Fruit fly (Drosophila melanogaster) whole organism, embryonic: ENCODE measurements around the gene corto.

Experiments used
- ATbp ChIP-seq: fragments of 200-800 bp; sonication (Bioruptor generic); optimal IDR thresholded peaks from 2 replicates; lab custom pipeline; 2017; ENCODE audit warnings: missing biosample characterization, mild to moderate bottlenecking, missing genetic modification characterization, missing genetic modification reagents
- Adf1 ChIP-seq: fragments of 200-800 bp; sonication (Bioruptor generic); IDR thresholded peaks from 2 replicates; pipeline ENCODE4 v1.3.6; 2022; ENCODE audit warnings: missing biosample characterization, missing genetic modification characterization
- CG10209 ChIP-seq: fragments of 200-800 bp; sonication (Bioruptor generic); optimal IDR thresholded peaks from 3 replicates; lab custom pipeline; 2017; ENCODE audit warnings: missing biosample characterization, mild to moderate bottlenecking, missing genetic modification characterization, missing genetic modification reagents
- CG10431 ChIP-seq: fragments of 200-800 bp; sonication (Bioruptor generic); optimal IDR thresholded peaks from 3 replicates; lab custom pipeline; 2018; ENCODE audit warnings: missing biosample characterization, mild to moderate bottlenecking, missing genetic modification characterization
- CG10462 ChIP-seq: fragments of 200-800 bp; sonication (Bioruptor generic); optimal IDR thresholded peaks from 2 replicates; lab custom pipeline; 2016; ENCODE audit warnings: missing biosample characterization, missing genetic modification characterization
- CG10654 ChIP-seq: fragments of 200-800 bp; sonication (Bioruptor generic); optimal IDR thresholded peaks from 2 replicates; lab custom pipeline; 2016; ENCODE audit warnings: missing biosample characterization, missing genetic modification characterization
- CG10959 ChIP-seq: fragments of 200-800 bp; sonication (Bioruptor generic); IDR thresholded peaks from 2 replicates; pipeline ENCODE4 v1.3.6; 2022; ENCODE audit warnings: missing biosample characterization, missing genetic modification characterization
- CG11093 ChIP-seq: fragments of 200-800 bp; sonication (Bioruptor generic); IDR thresholded peaks from 3 replicates; pipeline ENCODE4 v1.3.6; 2022; ENCODE audit warnings: missing biosample characterization, missing genetic modification characterization
- CG12071 ChIP-seq: fragments of 200-800 bp; sonication (Bioruptor generic); optimal IDR thresholded peaks from 3 replicates; lab custom pipeline; 2018; ENCODE audit warnings: missing biosample characterization, mild to moderate bottlenecking, missing genetic modification characterization
- CG1233 ChIP-seq: fragments of 200-800 bp; sonication (Bioruptor generic); optimal IDR thresholded peaks from 4 replicates; lab custom pipeline; 2018; ENCODE audit warnings: missing biosample characterization, mild to moderate bottlenecking, missing genetic modification characterization
- CG13424 ChIP-seq: fragments of 200-800 bp; sonication (Bioruptor generic); optimal IDR thresholded peaks from 2 replicates; lab custom pipeline; 2019; ENCODE audit warnings: missing biosample characterization, mild to moderate bottlenecking, missing genetic modification characterization, moderate library complexity
- CG1602 ChIP-seq: fragments of 200-800 bp; sonication (Bioruptor generic); optimal IDR thresholded peaks from 3 replicates; lab custom pipeline; 2016; ENCODE audit warnings: missing biosample characterization, missing genetic modification characterization
- CG18619 ChIP-seq: fragments of 200-800 bp; sonication (Bioruptor generic); optimal IDR thresholded peaks from 3 replicates; lab custom pipeline; 2017; ENCODE audit warnings: missing biosample characterization, mild to moderate bottlenecking, missing genetic modification characterization
- CG2712 ChIP-seq: fragments of 200-800 bp; optimal IDR thresholded peaks from 3 replicates; lab custom pipeline; 2019; ENCODE audit warnings: missing biosample characterization, mild to moderate bottlenecking, missing genetic modification characterization, moderate library complexity
- CG2889 ChIP-seq: fragments of 200-800 bp; sonication (Bioruptor generic); IDR thresholded peaks from 3 replicates; pipeline ENCODE4 v1.3.6; 2022; ENCODE audit warnings: missing biosample characterization, missing genetic modification characterization
- CG31224 ChIP-seq: fragments of 200-800 bp; sonication (Bioruptor generic); IDR thresholded peaks from 2 replicates; pipeline ENCODE4 v1.3.6; 2022; ENCODE audit warnings: missing biosample characterization, missing genetic modification characterization
- CG3163 ChIP-seq: fragments of 200-800 bp; sonication (Bioruptor generic); optimal IDR thresholded peaks from 3 replicates; lab custom pipeline; 2016; ENCODE audit warnings: missing biosample characterization, missing genetic modification characterization
- CG3995 ChIP-seq: fragments of 200-800 bp; sonication (Bioruptor generic); optimal IDR thresholded peaks from 3 replicates; lab custom pipeline; 2016; ENCODE audit warnings: missing biosample characterization, missing genetic modification characterization
- CG5953 ChIP-seq: fragments of 200-800 bp; sonication (Bioruptor generic); IDR thresholded peaks from 2 replicates; pipeline ENCODE4 v1.3.6; 2022; ENCODE audit warnings: missing biosample characterization, missing genetic modification characterization
- CG7271 ChIP-seq: fragments of 200-800 bp; sonication (Bioruptor generic); optimal IDR thresholded peaks from 2 replicates; lab custom pipeline; 2018; ENCODE audit warnings: missing biosample characterization, mild to moderate bottlenecking, missing genetic modification characterization, moderate library complexity
- CG9932 ChIP-seq: fragments of 200-800 bp; sonication (Bioruptor generic); IDR thresholded peaks from 2 replicates; pipeline ENCODE4 v1.3.6; 2022; ENCODE audit warnings: missing biosample characterization, missing genetic modification characterization
- E2f1 ChIP-seq: fragments of 200-800 bp; sonication (Bioruptor generic); IDR thresholded peaks from 2 replicates; pipeline ENCODE4 v1.3.6; 2022; ENCODE audit warnings: missing biosample characterization, missing genetic modification characterization
- Hr78 ChIP-seq, 2 experiments: fragments of 200-800 bp in 1 of 2; fragments of >200 bp in 1 of 2; sonication (Bioruptor generic) in 1 of 2; optimal IDR thresholded peaks; 2 replicates each; lab custom pipeline; 2017 to 2019; ENCODE audit warnings: missing biosample characterization in 2 of 2, missing genetic modification characterization in 2 of 2, mild to moderate bottlenecking in 1 of 2, moderate library complexity in 1 of 2
- Oli ChIP-seq: fragments of 200-800 bp; sonication (Bioruptor generic); optimal IDR thresholded peaks from 2 replicates; lab custom pipeline; 2018; ENCODE audit warnings: missing biosample characterization, mild to moderate bottlenecking, missing genetic modification characterization, moderate library complexity
- Side ChIP-seq: fragments of 200-800 bp; sonication (Bioruptor generic); optimal IDR thresholded peaks from 2 replicates; lab custom pipeline; 2016; ENCODE audit warnings: missing biosample characterization, missing genetic modification characterization
- Six4 ChIP-seq: fragments of 200-800 bp; sonication (Bioruptor generic); optimal IDR thresholded peaks from 2 replicates; lab custom pipeline; 2016; ENCODE audit warnings: missing biosample characterization, missing genetic modification characterization
- ara ChIP-seq: fragments of 200-800 bp; sonication (Bioruptor generic); IDR thresholded peaks from 2 replicates; pipeline ENCODE4 v1.3.6; 2022; ENCODE audit warnings: missing biosample characterization, missing genetic modification characterization
- bcd ChIP-seq: fragments of 200-800 bp; sonication (Bioruptor generic); optimal IDR thresholded peaks from 2 replicates; lab custom pipeline; 2017; ENCODE audit warnings: missing biosample characterization, mild to moderate bottlenecking, missing genetic modification characterization
- bsh ChIP-seq, 2 experiments: fragments of 200-800 bp; sonication (Bioruptor generic); optimal IDR thresholded peaks; 2 replicates each; lab custom pipeline; 2017 to 2018; ENCODE audit warnings: mild to moderate bottlenecking in 2 of 2, missing biosample characterization in 2 of 2, missing genetic modification characterization in 2 of 2, moderate library complexity in 1 of 2
- btn ChIP-seq: fragments of 200-800 bp; sonication (Bioruptor generic); optimal IDR thresholded peaks from 2 replicates; lab custom pipeline; 2016; ENCODE audit warnings: missing biosample characterization, missing genetic modification characterization
- cas ChIP-seq: fragments of 200-800 bp; sonication (Bioruptor generic); IDR thresholded peaks from 2 replicates; pipeline ENCODE4 v1.3.6; 2022; ENCODE audit warnings: missing biosample characterization, missing genetic modification characterization
- cato ChIP-seq: fragments of 200-800 bp; sonication (Bioruptor generic); optimal IDR thresholded peaks from 2 replicates; lab custom pipeline; 2016; ENCODE audit warnings: missing biosample characterization, missing genetic modification characterization, borderline replicate concordance
- chm ChIP-seq: fragments of 200-800 bp; sonication (Bioruptor generic); IDR thresholded peaks from 2 replicates; pipeline ENCODE4 v1.3.6; 2022; ENCODE audit warnings: missing biosample characterization, missing genetic modification characterization
- crp ChIP-seq, 2 experiments: fragments of 200-800 bp; sonication (Bioruptor generic); optimal IDR thresholded peaks; 2 replicates in 1 of 2; 3 replicates in 1 of 2; lab custom pipeline; 2017; ENCODE audit warnings: missing biosample characterization in 2 of 2, missing genetic modification characterization in 2 of 2, mild to moderate bottlenecking in 1 of 2, moderate library complexity in 1 of 2
- dmrt11E ChIP-seq: fragments of 200-800 bp; sonication (Bioruptor generic); optimal IDR thresholded peaks from 3 replicates; lab custom pipeline; 2018; ENCODE audit warnings: missing biosample characterization, mild to moderate bottlenecking, missing genetic modification characterization, moderate library complexity
- exex ChIP-seq: fragments of 200-800 bp; sonication (Bioruptor generic); optimal IDR thresholded peaks from 4 replicates; lab custom pipeline; 2018; ENCODE audit warnings: missing biosample characterization, mild to moderate bottlenecking, missing genetic modification characterization, moderate library complexity
- fd96Cb ChIP-seq: fragments of 200-800 bp; sonication (Bioruptor generic); optimal IDR thresholded peaks from 2 replicates; lab custom pipeline; 2018; ENCODE audit warnings: missing biosample characterization, mild to moderate bottlenecking, missing genetic modification characterization, moderate library complexity
- gce ChIP-seq: fragments of 200-800 bp; sonication (Bioruptor generic); IDR thresholded peaks from 3 replicates; pipeline ENCODE4 v1.3.6; 2022; ENCODE audit warnings: missing biosample characterization, missing genetic modification characterization
- kay ChIP-seq: fragments of 200-800 bp; sonication (Bioruptor generic); optimal IDR thresholded peaks from 2 replicates; lab custom pipeline; 2016; ENCODE audit warnings: missing biosample characterization, missing genetic modification characterization
- mam ChIP-seq: fragments of 200-800 bp; sonication (Bioruptor generic); optimal IDR thresholded peaks from 3 replicates; lab custom pipeline; 2016; ENCODE audit warnings: missing biosample characterization, missing genetic modification characterization
- p53 ChIP-seq: fragments of 200-800 bp; sonication (Bioruptor generic); optimal IDR thresholded peaks from 2 replicates; lab custom pipeline; 2016; ENCODE audit warnings: missing biosample characterization, missing genetic modification characterization
- pfk ChIP-seq: fragments of 200-800 bp; sonication (Bioruptor generic); optimal IDR thresholded peaks from 2 replicates; lab custom pipeline; 2018; ENCODE audit warnings: missing biosample characterization, mild to moderate bottlenecking, missing genetic modification characterization, moderate library complexity
- repo ChIP-seq: fragments of 200-800 bp; sonication (Bioruptor generic); optimal IDR thresholded peaks from 2 replicates; lab custom pipeline; 2016; ENCODE audit warnings: missing biosample characterization, missing genetic modification characterization
- salm ChIP-seq: fragments of 200-800 bp; sonication (Bioruptor generic); optimal IDR thresholded peaks from 2 replicates; lab custom pipeline; 2018; ENCODE audit warnings: missing biosample characterization, mild to moderate bottlenecking, missing genetic modification characterization
- ssp ChIP-seq: fragments of 200-800 bp; sonication (Bioruptor generic); IDR thresholded peaks from 2 replicates; pipeline ENCODE4 v1.3.6; 2022; ENCODE audit warnings: missing biosample characterization, missing genetic modification characterization
- tin ChIP-seq: fragments of 200-800 bp; sonication (Bioruptor generic); optimal IDR thresholded peaks from 3 replicates; lab custom pipeline; 2016; ENCODE audit warnings: missing biosample characterization, missing genetic modification characterization
- trh ChIP-seq: fragments of 200-800 bp; sonication (Bioruptor generic); optimal IDR thresholded peaks from 2 replicates; lab custom pipeline; 2016; ENCODE audit warnings: missing biosample characterization, missing genetic modification characterization
- yki ChIP-seq: fragments of >200 bp; optimal IDR thresholded peaks from 3 replicates; lab custom pipeline; 2018
- zen ChIP-seq: fragments of 200-800 bp; sonication (Bioruptor generic); optimal IDR thresholded peaks from 3 replicates; lab custom pipeline; 2018; ENCODE audit warnings: missing biosample characterization, mild to moderate bottlenecking, missing genetic modification characterization, moderate library complexity
- zfh1 ChIP-seq: fragments of 200-800 bp; sonication (Bioruptor generic); IDR thresholded peaks from 3 replicates; pipeline ENCODE4 v1.3.6; 2022; ENCODE audit warnings: missing biosample characterization, missing genetic modification characterization

Gene corto

dm6 chr3R:5108034-5108433, 21.2 kb upstream of the corto start (continued):
- peak; percentile 78 for TF ChIP-seq CG13424 (tag; lab: Kevin White, UChicago)
- peak; percentile 33; the same call in 1 of the 2 replicates for TF ChIP-seq CG5953
- peak; percentile 79 for TF ChIP-seq trh
- TF ChIP-seq tin = peak; percentile 14
- peak; percentile 80 for TF ChIP-seq btn
- peak; percentile 81 for TF ChIP-seq bcd (GFP tag; lab: Kevin White, UChicago)
- TF ChIP-seq CG12071 (GFP tag; lab: Kevin White, UChicago) = peak; percentile 93
- peak; percentile 82 for TF ChIP-seq fd96Cb (tag; lab: Kevin White, UChicago)
- TF ChIP-seq ara (GFP tag; lab: Robert Waterston, UW) = peak; percentile 85; the same call in 1 of the 2 replicates
- peak; percentile 48 for TF ChIP-seq CG10959 (GFP tag; lab: Robert Waterston, UW)
- TF ChIP-seq CG7271 = peak; percentile 91
- peak; percentile 56 for TF ChIP-seq cato (GFP tag; lab: Kevin White, UChicago)
- peak; percentile 88 for TF ChIP-seq Side (GFP tag; lab: Kevin White, UChicago)
- TF ChIP-seq ATbp = peak; percentile 95
- peak; percentile 74 for TF ChIP-seq Oli (tag; lab: Kevin White, UChicago)
- peak; percentile 80 for TF ChIP-seq zen (tag; lab: Kevin White, UChicago)
- TF ChIP-seq CG3163 = peak; percentile 74
- TF ChIP-seq CG31224 (GFP tag; lab: Robert Waterston, UW) = no peak
- TF ChIP-seq mam (GFP tag; lab: Kevin White, UChicago) = peak; percentile 50
- peak; percentile 72 for TF ChIP-seq repo
- TF ChIP-seq CG10654 (GFP tag; lab: Kevin White, UChicago) = peak; percentile 72
- TF ChIP-seq CG11093 (GFP tag; lab: Robert Waterston, UW) = peak; percentile 35; the same call in 1 of the 3 replicates
- peak; percentile 94 for TF ChIP-seq CG10209
- no peak for TF ChIP-seq ssp
- TF ChIP-seq CG10462 = peak; percentile 71
- peak; percentile 77 for TF ChIP-seq gce
- TF ChIP-seq cas (GFP tag; lab: Robert Waterston, UW) = peak; percentile 27; the same call in 1 of the 2 replicates
- peak; percentile 56 for TF ChIP-seq Six4 (GFP tag; lab: Kevin White, UChicago)
- peak; percentile 87 for TF ChIP-seq CG10431
- TF ChIP-seq CG18619 (GFP tag; lab: Kevin White, UChicago) = peak; percentile 90
- TF ChIP-seq dmrt11E (tag; lab: Kevin White, UChicago) = peak; percentile 96
- peak; percentile 61 for TF ChIP-seq kay
- TF ChIP-seq chm (GFP tag; lab: Robert Waterston, UW) = peak; percentile 90
- TF ChIP-seq bsh (GFP tag; optimal IDR thresholded peaks at IDR 0.05; lab: Kevin White, UChicago) = peak in 1 of 2 experiments; percentile 94
- no peak; the same call in 1 of the 2 replicates for TF ChIP-seq CG9932
- no peak for TF ChIP-seq Adf1
- peak in 1 of 2 experiments; percentile 33 for TF ChIP-seq crp (GFP tag; optimal IDR thresholded peaks at IDR 0.05; lab: Kevin White, UChicago)
- peak; percentile 54 for TF ChIP-seq CG3995
- peak; percentile 70 for TF ChIP-seq exex (tag; lab: Kevin White, UChicago)
- no peak for TF ChIP-seq CG2889 (GFP tag; lab: Robert Waterston, UW)
- peak; percentile 85 for TF ChIP-seq p53
- TF ChIP-seq Hr78 (GFP tag; optimal IDR thresholded peaks at IDR 0.05; lab: Kevin White, UChicago) = peak in 1 of 2 experiments; percentile 39
- peak; percentile 80 for TF ChIP-seq zfh1 (GFP tag; lab: Robert Waterston, UW)
- peak; percentile 91 for TF ChIP-seq CG1233 (GFP tag; lab: Kevin White, UChicago)
- TF ChIP-seq salm (tag; lab: Kevin White, UChicago) = peak; percentile 83
- peak; percentile 69 for TF ChIP-seq CG1602 (GFP tag; lab: Kevin White, UChicago)
- TF ChIP-seq E2f1 (GFP tag; lab: Robert Waterston, UW) = peak; percentile 64; the same call in 1 of the 2 replicates
- no peak for TF ChIP-seq yki (lab: Kevin White, UChicago)
- TF ChIP-seq CG2712 (tag; lab: Kevin White, UChicago) = peak; percentile 83
- TF ChIP-seq pfk (GFP tag; lab: Kevin White, UChicago) = peak; percentile 64
- TF ChIP-seq, all 482 proteins: peak for 369
